Fruit fly (Drosophila melanogaster) whole organism, embryonic: ENCODE results near the gene Rrp1.
A peak's percentile ranks its signal among the peaks of the same experiment; 100 is the strongest.

Experiments used
- Aef1 ChIP-seq: fragments of 200-800 bp; sonication (Bioruptor generic); IDR thresholded peaks from 3 replicates; pipeline ENCODE4 v1.3.6; 2022; ENCODE audit warnings: missing biosample characterization, missing genetic modification characterization
- Awh ChIP-seq: fragments of 200-800 bp; sonication (Bioruptor generic); IDR thresholded peaks from 2 replicates; pipeline ENCODE4, ENCODE4 v1.3.6; 2022; ENCODE audit warnings: missing biosample characterization, missing genetic modification characterization
- Blimp-1 ChIP-seq: fragments of 200-800 bp; sonication (Bioruptor generic); optimal IDR thresholded peaks from 3 replicates; lab custom pipeline; 2018; ENCODE audit warnings: missing biosample characterization, missing genetic modification characterization, mild to moderate bottlenecking, moderate library complexity, missing genetic modification reagents
- CG10959 ChIP-seq: fragments of 200-800 bp; sonication (Bioruptor generic); IDR thresholded peaks from 2 replicates; pipeline ENCODE4 v1.3.6; 2022; ENCODE audit warnings: missing biosample characterization, missing genetic modification characterization
- CG11247 ChIP-seq: fragments of 200-800 bp; sonication (Bioruptor generic); IDR thresholded peaks from 2 replicates; pipeline ENCODE4 v1.3.6; 2022; ENCODE audit warnings: missing biosample characterization, missing genetic modification characterization
- CG11695 ChIP-seq: fragments of 200-800 bp; sonication (Bioruptor generic); IDR thresholded peaks from 3 replicates; pipeline ENCODE4 v1.3.6; 2022; ENCODE audit warnings: missing biosample characterization, missing genetic modification characterization
- CG12071 ChIP-seq: fragments of 200-800 bp; sonication (Bioruptor generic); optimal IDR thresholded peaks from 3 replicates; lab custom pipeline; 2018; ENCODE audit warnings: missing biosample characterization, mild to moderate bottlenecking, missing genetic modification characterization
- CG12219 ChIP-seq: fragments of 200-800 bp; sonication (Bioruptor generic); optimal IDR thresholded peaks from 3 replicates; lab custom pipeline; 2018; ENCODE audit warnings: missing biosample characterization, mild to moderate bottlenecking, missing genetic modification characterization
- CG12769 ChIP-seq: fragments of 200-800 bp; sonication (Bioruptor generic); optimal IDR thresholded peaks from 2 replicates; lab custom pipeline; 2019; ENCODE audit warnings: missing biosample characterization, mild to moderate bottlenecking, missing genetic modification characterization, moderate library complexity
- CG13424 ChIP-seq: fragments of 200-800 bp; sonication (Bioruptor generic); optimal IDR thresholded peaks from 2 replicates; lab custom pipeline; 2019; ENCODE audit warnings: missing biosample characterization, mild to moderate bottlenecking, missing genetic modification characterization, moderate library complexity
- CG13894 ChIP-seq: fragments of 200-800 bp; sonication (Bioruptor generic); optimal IDR thresholded peaks from 3 replicates; lab custom pipeline; 2018; ENCODE audit warnings: missing biosample characterization, mild to moderate bottlenecking, missing genetic modification characterization, moderate library complexity
- CG14965 ChIP-seq: fragments of 200-800 bp; sonication (Bioruptor generic); optimal IDR thresholded peaks from 2 replicates; lab custom pipeline; 2016; ENCODE audit warnings: missing biosample characterization, missing genetic modification characterization, borderline replicate concordance
- CG15601 ChIP-seq: fragments of 200-800 bp; sonication (Bioruptor generic); optimal IDR thresholded peaks from 3 replicates; lab custom pipeline; 2019; ENCODE audit warnings: missing biosample characterization, mild to moderate bottlenecking, missing genetic modification characterization, moderate library complexity
- CG17186 ChIP-seq: fragments of 200-800 bp; sonication (Bioruptor generic); optimal IDR thresholded peaks from 3 replicates; lab custom pipeline; 2017; ENCODE audit warnings: missing biosample characterization, missing genetic modification reagents, missing genetic modification characterization
- CG2678 ChIP-seq: fragments of 200-800 bp; sonication (Bioruptor generic); optimal IDR thresholded peaks from 3 replicates; lab custom pipeline; 2019; ENCODE audit warnings: missing biosample characterization, mild to moderate bottlenecking, missing genetic modification characterization, moderate library complexity
- CG2889 ChIP-seq: fragments of 200-800 bp; sonication (Bioruptor generic); IDR thresholded peaks from 3 replicates; pipeline ENCODE4 v1.3.6; 2022; ENCODE audit warnings: missing biosample characterization, missing genetic modification characterization
- CG31441 ChIP-seq: fragments of 200-800 bp; sonication (Bioruptor generic); IDR thresholded peaks from 2 replicates; pipeline ENCODE4 v1.3.6; 2022; ENCODE audit warnings: missing biosample characterization, missing genetic modification characterization
- CG32772 ChIP-seq: fragments of 200-800 bp; sonication (Bioruptor generic); IDR thresholded peaks from 2 replicates; pipeline ENCODE4 v1.3.6; 2022; ENCODE audit warnings: missing biosample characterization, missing genetic modification characterization
- CG3407 ChIP-seq: fragments of 200-800 bp; sonication (Bioruptor generic); optimal IDR thresholded peaks from 2 replicates; lab custom pipeline; 2018; ENCODE audit warnings: missing biosample characterization, mild to moderate bottlenecking, missing genetic modification characterization
- CG34422 ChIP-seq: fragments of 200-800 bp; sonication (Bioruptor generic); IDR thresholded peaks from 3 replicates; pipeline ENCODE4 v1.3.6; 2022; ENCODE audit warnings: missing biosample characterization, missing genetic modification characterization
- CG7745 ChIP-seq: fragments of 200-800 bp; sonication (Bioruptor generic); optimal IDR thresholded peaks from 2 replicates; lab custom pipeline; 2018; ENCODE audit warnings: missing biosample characterization, mild to moderate bottlenecking, missing genetic modification characterization, moderate library complexity
- CG9797 ChIP-seq: fragments of 200-800 bp; sonication (Bioruptor generic); optimal IDR thresholded peaks from 3 replicates; lab custom pipeline; 2018; ENCODE audit warnings: missing biosample characterization, mild to moderate bottlenecking, missing genetic modification characterization
- HLH54F ChIP-seq: fragments of 200-800 bp; sonication (Bioruptor generic); optimal IDR thresholded peaks from 3 replicates; lab custom pipeline; 2016; ENCODE audit warnings: missing biosample characterization, missing genetic modification characterization
- Med ChIP-seq: fragments of 200-800 bp; sonication (Bioruptor generic); peaks from one replicate; lab custom pipeline; 2016; ENCODE audit warnings: missing biosample characterization, missing genetic modification characterization, mild to moderate bottlenecking, inconsistent platforms, moderate library complexity
- NC2β ChIP-seq: fragments of 200-800 bp; sonication (Bioruptor generic); optimal IDR thresholded peaks from 2 replicates; lab custom pipeline; 2016; ENCODE audit warnings: missing biosample characterization, missing genetic modification characterization
- PHDP ChIP-seq: fragments of 200-800 bp; sonication (Bioruptor generic); optimal IDR thresholded peaks from 3 replicates; lab custom pipeline; 2018; ENCODE audit warnings: missing biosample characterization, mild to moderate bottlenecking, missing genetic modification characterization, moderate library complexity
- Pdp1 ChIP-seq, 2 experiments: fragments of 200-800 bp; sonication (Bioruptor generic); optimal IDR thresholded peaks; 3 replicates each; lab custom pipeline; 2016; ENCODE audit warnings: missing biosample characterization in 2 of 2, missing genetic modification characterization in 2 of 2, mild to moderate bottlenecking in 1 of 2, moderate library complexity in 1 of 2
- Sry-β ChIP-seq: fragments of 200-800 bp; sonication (Bioruptor generic); optimal IDR thresholded peaks from 2 replicates; lab custom pipeline; 2018; ENCODE audit warnings: missing biosample characterization, mild to moderate bottlenecking, missing genetic modification characterization, moderate library complexity
- Taf1 ChIP-seq: fragments of 200-800 bp; sonication (Bioruptor generic); IDR thresholded peaks from 2 replicates; pipeline ENCODE4 v1.3.6; 2022; ENCODE audit warnings: missing biosample characterization, missing genetic modification characterization
- bigmax ChIP-seq: fragments of 200-800 bp; sonication (Bioruptor generic); optimal IDR thresholded peaks from 2 replicates; lab custom pipeline; 2018; ENCODE audit warnings: missing biosample characterization, mild to moderate bottlenecking, missing genetic modification characterization
- btn ChIP-seq: fragments of 200-800 bp; sonication (Bioruptor generic); optimal IDR thresholded peaks from 2 replicates; lab custom pipeline; 2016; ENCODE audit warnings: missing biosample characterization, missing genetic modification characterization
- cad ChIP-seq: fragments of >200 bp; optimal IDR thresholded peaks from 2 replicates; lab custom pipeline; 2017; ENCODE audit warnings: missing biosample characterization, missing genetic modification characterization
- cato ChIP-seq: fragments of 200-800 bp; sonication (Bioruptor generic); optimal IDR thresholded peaks from 2 replicates; lab custom pipeline; 2016; ENCODE audit warnings: missing biosample characterization, missing genetic modification characterization, borderline replicate concordance
- chinmo ChIP-seq: fragments of 200-800 bp; sonication (Bioruptor generic); IDR thresholded peaks from 4 replicates; pipeline ENCODE4 v1.3.6; 2022; ENCODE audit warnings: missing biosample characterization, missing genetic modification characterization; ENCODE audit not compliant: partially characterized antibody
- dan ChIP-seq: fragments of 200-800 bp; sonication (Bioruptor generic); IDR thresholded peaks from 2 replicates; pipeline ENCODE4 v1.3.6; 2022; ENCODE audit warnings: missing biosample characterization, missing genetic modification characterization
- ftz-f1 ChIP-seq: fragments of 200-800 bp; sonication (Bioruptor generic); optimal IDR thresholded peaks from 2 replicates; lab custom pipeline; 2016; ENCODE audit warnings: missing biosample characterization, missing genetic modification characterization
- psq ChIP-seq: fragments of 200-800 bp; sonication (Bioruptor generic); optimal IDR thresholded peaks from 2 replicates; lab custom pipeline; 2017; ENCODE audit warnings: missing biosample characterization, missing genetic modification characterization
- run ChIP-seq: fragments of 200-800 bp; sonication (Bioruptor generic); optimal IDR thresholded peaks from 3 replicates; lab custom pipeline; 2018; ENCODE audit warnings: missing biosample characterization, mild to moderate bottlenecking, missing genetic modification characterization
- shn ChIP-seq: fragments of 200-800 bp; sonication (Bioruptor generic); optimal IDR thresholded peaks from 3 replicates; lab custom pipeline; 2016; ENCODE audit warnings: missing biosample characterization, missing genetic modification characterization
- slou ChIP-seq: fragments of 200-800 bp; sonication (Bioruptor generic); optimal IDR thresholded peaks from 3 replicates; lab custom pipeline; 2016; ENCODE audit warnings: missing biosample characterization, missing genetic modification characterization
- sob ChIP-seq: fragments of 200-800 bp; sonication (Bioruptor generic); IDR thresholded peaks from 2 replicates; pipeline ENCODE4 v1.3.6; 2022; ENCODE audit warnings: missing biosample characterization, missing genetic modification characterization
- tll ChIP-seq, 2 experiments: fragments of 200-800 bp in 1 of 2; fragments of >200 bp in 1 of 2; sonication (Bioruptor generic) in 1 of 2; optimal IDR thresholded peaks; 2 replicates each; lab custom pipeline; 2017 to 2019; ENCODE audit warnings: missing biosample characterization in 2 of 2, missing genetic modification characterization in 2 of 2, mild to moderate bottlenecking in 1 of 2, moderate library complexity in 1 of 2
- yki ChIP-seq: fragments of >200 bp; optimal IDR thresholded peaks from 3 replicates; lab custom pipeline; 2018

Gene Rrp1

dm6 chr2L:3006194-3006593, 33.9 kb upstream of the Rrp1 start (continued):
- TF ChIP-seq CG13894 = peak; percentile 39
- TF ChIP-seq btn (GFP tag; lab: Kevin White, UChicago) = no peak
- TF ChIP-seq CG31441 = no peak
- no peak for TF ChIP-seq shn (GFP tag; lab: Kevin White, UChicago)
- TF ChIP-seq Blimp-1 (GFP tag; lab: Kevin White, UChicago) = peak; percentile 83
- TF ChIP-seq CG14965 (GFP tag; lab: Kevin White, UChicago) = no peak
- TF ChIP-seq CG17186 = no peak
- TF ChIP-seq CG7745 (tag; lab: Kevin White, UChicago) = peak; percentile 51
- TF ChIP-seq ftz-f1 (GFP tag; lab: Kevin White, UChicago) = no peak
- TF ChIP-seq CG32772 = no peak
- TF ChIP-seq HLH54F (GFP tag; lab: Kevin White, UChicago) = no peak
- no peak for TF ChIP-seq yki (lab: Kevin White, UChicago)
- TF ChIP-seq dan (GFP tag; lab: Robert Waterston, UW) = no peak
- TF ChIP-seq bigmax (GFP tag; lab: Kevin White, UChicago) = no peak
- TF ChIP-seq Aef1 (GFP tag; lab: Robert Waterston, UW) = no peak
- no peak for TF ChIP-seq CG11247 (GFP tag; lab: Robert Waterston, UW)
- TF ChIP-seq chinmo (GFP tag; lab: Robert Waterston, UW) = no peak
- no peak for TF ChIP-seq slou

DNA sequence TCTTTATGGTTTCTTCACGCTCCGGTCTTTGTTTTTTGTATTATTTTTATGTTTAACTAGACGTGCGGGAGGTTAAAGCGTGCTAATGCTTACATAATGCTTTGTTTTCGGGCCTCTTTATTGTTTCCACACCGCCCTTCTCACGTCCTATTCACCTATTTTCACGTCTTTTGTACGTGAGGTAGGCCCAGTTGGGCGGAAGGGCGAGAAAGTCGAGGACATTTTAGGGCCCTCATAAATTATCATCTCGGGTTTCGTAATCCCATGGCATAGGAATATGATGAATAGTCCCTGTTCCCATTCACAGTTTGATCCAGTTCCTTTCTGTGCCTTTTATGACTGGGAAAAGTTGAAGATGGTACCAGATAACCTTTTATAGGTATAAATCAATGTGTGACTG, 33.2 kb upstream of the Rrp1 start:
- no peak for TF ChIP-seq CG3407 (GFP tag; lab: Kevin White, UChicago)
- TF ChIP-seq CG34422 (GFP tag; lab: Robert Waterston, UW) = no peak
- peak in 1 of 2 experiments; percentile 43 for TF ChIP-seq Pdp1 (GFP tag; optimal IDR thresholded peaks at IDR 0.05; lab: Kevin White, UChicago)
- no peak for TF ChIP-seq NC2β
- no peak for TF ChIP-seq slou
- peak; percentile 32 for TF ChIP-seq Med (GFP tag; lab: Kevin White, UChicago)
- no peak for TF ChIP-seq run (tag; lab: Kevin White, UChicago)
- no peak for TF ChIP-seq CG13424 (tag; lab: Kevin White, UChicago)
- TF ChIP-seq PHDP (tag; lab: Kevin White, UChicago) = no peak
- TF ChIP-seq Taf1 (GFP tag; lab: Robert Waterston, UW) = no peak
- no peak for TF ChIP-seq CG9797 (GFP tag; lab: Kevin White, UChicago)
- TF ChIP-seq tll (GFP tag; optimal IDR thresholded peaks at IDR 0.05; lab: Kevin White, UChicago) = peak in 1 of 2 experiments; percentile 77
- TF ChIP-seq cato = no peak
- TF ChIP-seq psq (GFP tag; lab: Kevin White, UChicago) = no peak
- no peak for TF ChIP-seq CG11695 (GFP tag; lab: Robert Waterston, UW)
- TF ChIP-seq cad (GFP tag; lab: Kevin White, UChicago) = peak; percentile 96
- no peak for TF ChIP-seq CG2889 (GFP tag; lab: Robert Waterston, UW)
- TF ChIP-seq CG15601 = no peak
- TF ChIP-seq CG2678 (tag; lab: Kevin White, UChicago) = no peak
- no peak for TF ChIP-seq Awh (GFP tag; lab: Robert Waterston, UW)
- no peak for TF ChIP-seq CG12219
- TF ChIP-seq CG12071 (GFP tag; lab: Kevin White, UChicago) = no peak
- TF ChIP-seq sob (GFP tag; lab: Robert Waterston, UW) = no peak
- TF ChIP-seq CG10959 = no peak
- TF ChIP-seq Sry-β (GFP tag; lab: Kevin White, UChicago) = no peak
- no peak for TF ChIP-seq CG12769
